Worm (Caenorhabditis elegans): ENCODE measurements around the gene sri-53.

Gene sri-53

DNA sequence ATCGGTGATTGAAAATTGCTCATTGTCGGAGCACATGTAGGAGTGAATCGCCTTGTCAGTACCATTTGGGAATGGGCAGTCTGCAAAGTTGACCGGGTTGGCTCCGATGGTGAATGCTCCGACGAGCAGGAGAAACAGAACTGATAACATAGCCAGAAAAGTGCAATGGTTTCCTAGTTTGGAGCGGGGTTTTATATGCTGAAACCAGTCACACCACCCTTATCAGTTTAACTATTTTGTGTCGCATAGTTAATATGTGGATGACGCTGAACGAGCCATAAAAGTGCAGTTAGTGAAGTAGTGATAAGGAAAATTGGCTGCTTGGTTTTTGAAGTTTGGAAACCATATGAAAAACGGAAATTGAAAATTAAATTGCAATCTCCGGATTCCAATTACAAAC, 43.4 kb upstream of the sri-53 start, which contains the start of gene C17F4.7:
C17F4.7 (minus strand) TSS at position 180 of the 400 bp plus-strand sequence.
- no peak for TF ChIP-seq daf-16 (GFP tag; optimal IDR thresholded peaks at IDR 0.05)
- peak; percentile 77 for TF ChIP-seq daf-16 (tag; optimal IDR thresholded peaks at IDR 0.05)
- peak; percentile 2 for TF ChIP-seq hlh-30 (tag; optimal IDR thresholded peaks at IDR 0.05; ENCODE audit: insufficient read depth)
- no peak for TF ChIP-seq ztf-7 (tag; optimal IDR thresholded peaks at IDR 0.05)
- TF ChIP-seq dmd-6 (GFP tag; IDR thresholded peaks at IDR 0.05) = peak; percentile 92
- TF ChIP-seq tra-1 (GFP tag; IDR thresholded peaks at IDR 0.05) = peak; percentile 66; the same call in 1 of the 2 replicates
- TF ChIP-seq hlh-11 (tag; optimal IDR thresholded peaks at IDR 0.05) = peak; percentile 84
- TF ChIP-seq nhr-102 (tag; optimal IDR thresholded peaks at IDR 0.05) = peak; percentile 41
- TF ChIP-seq lin-38 (GFP tag; IDR thresholded peaks at IDR 0.05) = 0 out of 2 replicates have a peak, but pooled peaks have one; percentile 12
- peak; percentile 37 for TF ChIP-seq nhr-48 (tag; optimal IDR thresholded peaks at IDR 0.05)
- no peak for TF ChIP-seq nhr-6 (tag; optimal IDR thresholded peaks at IDR 0.05)
- peak; percentile 62 for TF ChIP-seq mxl-3 (GFP tag; optimal IDR thresholded peaks at IDR 0.05)
- no peak for TF ChIP-seq F37D6.2 (tag; optimal IDR thresholded peaks at IDR 0.05)
- peak in 1 of 2 experiments; percentile 80 for TF ChIP-seq unc-62 (GFP tag; optimal IDR thresholded peaks at IDR 0.05 in 1 of 2)
- no peak for TF ChIP-seq unc-62 (tag; optimal IDR thresholded peaks at IDR 0.05)
- TF ChIP-seq jun-1 (tag; optimal IDR thresholded peaks at IDR 0.05) = peak; percentile 12
- peak; percentile 84 for TF ChIP-seq pqm-1 (tag; optimal IDR thresholded peaks at IDR 0.05)
- peak; percentile 77; the same call in 1 of the 2 replicates for TF ChIP-seq lin-1 (GFP tag; IDR thresholded peaks at IDR 0.05)
- TF ChIP-seq aha-1 (tag) = peak; percentile 62
- TF ChIP-seq mep-1 (tag; optimal IDR thresholded peaks at IDR 0.05) = no peak
- TF ChIP-seq sdz-12 (GFP tag; optimal IDR thresholded peaks at IDR 0.05) = no peak
- peak; percentile 95 for TF ChIP-seq nhr-28 (tag; optimal IDR thresholded peaks at IDR 0.05)
- peak; percentile 65 for TF ChIP-seq nhr-77 (tag; optimal IDR thresholded peaks at IDR 0.05)
- TF ChIP-seq dve-1 (tag; optimal IDR thresholded peaks at IDR 0.05; ENCODE audit: insufficient read depth) = peak; percentile 87
- TF ChIP-seq mes-2 (tag; optimal IDR thresholded peaks at IDR 0.05; ENCODE audit: poor library complexity, severe bottlenecking) = peak; percentile 14
- peak; percentile 96 for TF ChIP-seq php-3 (GFP tag; IDR thresholded peaks at IDR 0.05)

ce11 chrII:3244758-3245157, 42.3 kb upstream of the sri-53 start:
- TF ChIP-seq pqm-1 (tag; optimal IDR thresholded peaks at IDR 0.05) (peak; percentile 79), dve-1 (tag; optimal IDR thresholded peaks at IDR 0.05; ENCODE audit: insufficient read depth) (peak; percentile 75), tra-1 (GFP tag; IDR thresholded peaks at IDR 0.05) (0 out of 2 replicates have a peak, but pooled peaks have one; percentile 27), set-16 (GFP tag; IDR thresholded peaks at IDR 0.05) (no peak), zfp-3 (GFP tag; conservative IDR thresholded peaks at IDR 0.05) (peak; percentile 62; the same call in 1 of the 2 replicates), saeg-2 (GFP tag; IDR thresholded peaks at IDR 0.05) (0 out of 2 replicates have a peak, but pooled peaks have one; percentile 24), mdt-29 (GFP tag; IDR thresholded peaks at IDR 0.05) (no peak), tag-97 (GFP tag; IDR thresholded peaks at IDR 0.05) (no peak), cey-2 (tag; optimal IDR thresholded peaks at IDR 0.05; ENCODE audit: borderline replicate concordance, insufficient read depth) (no peak), fos-1 (tag; optimal IDR thresholded peaks at IDR 0.05) (peak; percentile 72), nhr-10 (tag; optimal IDR thresholded peaks at IDR 0.05) (no peak), snpc-4 (tag; optimal IDR thresholded peaks at IDR 0.05) (no peak), Y75B8A.6 (GFP tag; IDR thresholded peaks at IDR 0.05) (0 out of 2 replicates have a peak, but pooled peaks have one; percentile 52), hlh-11 (tag; optimal IDR thresholded peaks at IDR 0.05) (peak; percentile 10), php-3 (GFP tag; IDR thresholded peaks at IDR 0.05) (peak; percentile 91), pha-4 (GFP tag; IDR thresholded peaks at IDR 0.05) (peak; percentile 29; the same call in 1 of the 2 replicates), pha-4 (tag; optimal IDR thresholded peaks at IDR 0.05) (no peak), nhr-77 (tag; optimal IDR thresholded peaks at IDR 0.05) (peak; percentile 77), F37D6.2 (tag; optimal IDR thresholded peaks at IDR 0.05) (no peak), nhr-48 (tag; optimal IDR thresholded peaks at IDR 0.05) (no peak), dpl-1 (GFP tag; optimal IDR thresholded peaks at IDR 0.05) (no peak), nhr-28 (tag; optimal IDR thresholded peaks at IDR 0.05) (peak; percentile 48), dmd-6 (GFP tag; IDR thresholded peaks at IDR 0.05) (peak; percentile 58)
